Fruit fly (Drosophila melanogaster): ENCODE results near the gene CG5618.
A peak's percentile ranks its signal among the peaks of the same experiment; 100 is the strongest.

Gene CG5618

DNA sequence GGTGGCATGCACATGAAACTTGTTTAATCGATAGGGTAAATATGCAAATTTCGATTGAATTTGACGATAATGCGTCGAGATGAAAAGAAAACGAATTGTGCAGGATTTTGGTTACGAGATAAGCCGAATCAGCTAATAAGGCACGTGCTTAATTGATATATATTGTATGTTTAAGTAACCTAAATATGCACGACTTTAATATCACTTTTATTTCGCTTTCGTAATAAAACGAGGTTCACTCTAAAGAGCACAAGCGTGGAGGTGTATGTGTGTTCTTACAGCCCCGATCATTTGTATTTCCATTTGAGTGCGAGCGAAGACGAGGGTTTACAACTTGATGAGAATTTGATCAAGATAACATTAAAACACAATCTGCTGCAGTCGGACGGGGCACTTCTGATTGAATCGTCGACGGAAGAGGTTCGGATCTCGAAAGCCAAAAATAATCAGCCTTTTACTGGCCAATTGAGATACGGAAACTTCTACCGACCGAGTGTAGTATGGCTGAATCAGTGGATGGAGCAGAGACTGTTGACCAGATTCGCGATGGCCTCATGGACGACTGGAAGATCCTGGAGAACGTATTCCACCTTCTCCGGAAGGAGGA is 580 bp downstream of the CG5618 start:
- no peak for TF ChIP-seq CG17801 (GFP tag; optimal IDR thresholded peaks at IDR 0.05; ENCODE audit: partially characterized antibody)

- no peak for TF ChIP-seq CG17801 (GFP tag; optimal IDR thresholded peaks at IDR 0.05; ENCODE audit: partially characterized antibody)
Observed at dm6 chr3L:20354363-20354762, 1.1 kb downstream of the CG5618 start.

DNA sequence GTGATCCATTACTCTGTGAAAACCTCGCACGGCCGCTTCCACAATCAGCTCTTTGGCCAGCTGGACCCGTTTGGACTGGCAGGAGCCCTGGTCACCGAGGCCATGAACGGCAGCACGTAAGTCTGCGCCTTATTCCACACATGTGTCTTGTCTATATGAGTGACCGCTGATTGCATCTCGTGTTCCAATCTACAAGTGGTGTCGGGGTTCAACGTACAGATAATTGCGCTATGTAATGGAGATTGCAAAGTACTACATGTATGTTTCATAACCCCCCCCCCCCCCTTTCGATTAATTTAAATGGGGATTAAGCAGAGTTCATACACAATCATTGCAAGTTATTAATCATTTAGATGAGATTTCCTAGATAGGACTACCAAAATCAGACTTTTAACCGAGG is 1.6 kb downstream of the CG5618 start:
- no peak for TF ChIP-seq CG17801 (GFP tag; optimal IDR thresholded peaks at IDR 0.05; ENCODE audit: partially characterized antibody)

DNA sequence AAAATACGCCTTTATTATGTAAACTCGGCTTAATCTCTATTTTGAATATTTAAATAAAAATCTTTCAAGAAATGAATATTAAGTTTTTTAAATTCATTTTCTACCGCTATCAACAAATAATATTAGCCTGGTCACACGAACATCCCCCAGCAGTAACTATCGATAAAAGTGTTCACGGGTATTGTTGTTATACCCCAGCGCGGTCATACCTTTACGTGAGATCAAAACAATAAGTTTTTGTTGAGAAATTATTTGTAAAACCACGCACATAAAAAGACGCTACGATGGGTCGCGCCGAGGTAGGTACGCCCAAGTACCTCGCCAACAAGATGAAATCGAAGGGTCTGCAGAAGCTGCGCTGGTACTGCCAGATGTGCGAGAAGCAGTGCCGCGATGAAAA is 3.4 kb downstream of the CG5618 start, which contains the start of gene kin17:
kin17 (plus strand) TSS at position 195 of the 400 bp plus-strand sequence.
- no peak for TF ChIP-seq CG17801 (GFP tag; optimal IDR thresholded peaks at IDR 0.05; ENCODE audit: partially characterized antibody)

DNA sequence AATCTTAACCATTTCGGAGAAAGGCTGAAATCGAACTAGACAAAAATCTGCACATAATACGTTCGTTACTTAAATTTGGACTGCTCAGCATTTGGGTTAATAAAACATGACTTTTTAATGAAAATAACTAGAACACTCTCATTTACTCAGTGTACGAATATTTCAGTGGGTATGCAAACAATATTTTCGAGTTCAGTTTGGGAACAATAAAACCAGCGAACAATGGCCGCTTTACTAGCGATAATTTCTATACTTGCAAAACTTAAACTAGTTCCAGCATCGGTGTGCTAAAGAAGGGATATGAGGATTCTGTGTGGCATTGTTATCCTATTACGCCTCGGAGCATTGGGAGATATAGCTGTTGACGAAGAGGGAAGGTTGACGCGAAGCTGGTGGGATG is 5.0 kb downstream of the CG5618 start, which contains the start of gene CG5665:
CG5665 (plus strand) TSS at position 301 of the 400 bp plus-strand sequence.
- TF ChIP-seq CG17801 (GFP tag; optimal IDR thresholded peaks at IDR 0.05; ENCODE audit: partially characterized antibody) = no peak

DNA sequence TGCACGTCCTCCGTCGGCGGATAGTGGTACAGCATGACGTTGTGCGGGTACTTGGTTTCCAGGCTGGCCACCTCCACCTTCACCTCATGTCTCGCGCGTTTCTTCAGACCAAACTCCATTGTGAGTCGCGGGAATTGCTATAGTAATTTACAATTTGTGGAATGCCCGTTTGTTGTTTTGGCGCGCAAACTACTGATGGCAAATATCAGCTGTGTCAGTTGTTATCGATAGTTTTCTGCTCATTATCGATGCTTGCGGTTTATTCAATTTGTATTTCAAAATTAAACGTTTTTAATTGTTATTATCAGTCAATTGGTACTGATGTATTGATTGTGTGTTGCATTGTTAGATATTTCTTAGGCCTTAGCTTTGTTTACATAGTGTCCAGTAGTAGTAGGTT is 8.1 kb downstream of the CG5618 start, which contains the start of gene Prim2:
Prim2 (minus strand) TSS at position 197 of the 400 bp plus-strand sequence.
- no peak for TF ChIP-seq CG17801 (GFP tag; optimal IDR thresholded peaks at IDR 0.05; ENCODE audit: partially characterized antibody)

DNA sequence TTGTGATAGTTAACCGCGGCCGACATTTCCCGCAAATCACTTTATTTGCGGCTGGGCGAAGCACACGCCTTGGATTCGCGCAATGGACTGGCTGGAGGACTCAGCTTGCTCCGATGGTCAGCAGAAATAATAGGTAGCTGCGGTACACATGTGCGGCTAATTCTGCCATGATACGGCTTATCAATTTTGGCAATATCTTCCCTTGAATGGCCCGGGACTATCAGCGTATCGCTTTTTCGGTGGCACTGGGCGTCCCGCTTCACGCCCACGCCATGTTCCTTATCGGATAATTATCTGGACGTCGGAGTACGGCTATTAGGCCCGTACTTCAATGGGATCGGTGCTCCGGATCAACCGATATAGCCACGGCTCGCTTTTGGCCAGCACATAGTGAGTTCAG is 12.8 kb downstream of the CG5618 start:
- TF ChIP-seq CG17801 (GFP tag; optimal IDR thresholded peaks at IDR 0.05; ENCODE audit: partially characterized antibody) = no peak

DNA sequence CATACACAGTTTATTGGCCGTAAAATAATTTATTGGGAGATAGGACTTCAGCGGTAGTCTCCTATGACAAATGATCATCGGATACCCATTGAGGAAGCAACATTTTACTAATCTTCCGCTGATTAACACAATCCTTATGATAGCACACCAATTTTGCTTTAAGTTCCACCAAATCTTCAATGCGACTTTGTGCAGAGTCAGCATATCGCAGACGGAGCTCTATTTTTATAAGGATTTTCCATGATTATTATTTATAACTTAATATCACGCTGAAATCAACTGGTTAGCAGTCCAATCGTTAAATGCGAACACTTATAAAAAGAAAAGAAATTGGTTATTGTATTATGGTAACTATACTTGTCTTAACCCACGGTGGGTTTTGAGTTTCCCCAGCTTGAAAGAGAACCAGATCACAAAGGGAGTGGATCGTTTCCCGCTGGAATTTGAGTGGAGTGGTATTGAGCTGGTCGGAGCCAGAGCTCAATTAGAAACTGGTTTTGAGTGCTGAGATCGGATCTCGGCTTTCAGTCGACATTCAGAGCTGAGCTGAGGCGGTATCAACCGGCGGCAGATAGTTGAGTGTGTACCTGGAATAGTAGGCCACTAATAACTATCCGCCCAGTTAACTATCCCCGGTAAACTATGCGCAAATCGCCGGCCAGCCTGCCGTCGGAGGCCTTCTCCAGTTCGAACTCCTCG is 13.6 kb downstream of the CG5618 start, which contains the start of the genes Toll-9 and in:
Toll-9 (minus strand) TSS at position 51 of the 699 bp plus-strand sequence.
in (plus strand) TSS at position 525 of the 699 bp plus-strand sequence.
- no peak for TF ChIP-seq CG17801 (GFP tag; optimal IDR thresholded peaks at IDR 0.05; ENCODE audit: partially characterized antibody)

DNA sequence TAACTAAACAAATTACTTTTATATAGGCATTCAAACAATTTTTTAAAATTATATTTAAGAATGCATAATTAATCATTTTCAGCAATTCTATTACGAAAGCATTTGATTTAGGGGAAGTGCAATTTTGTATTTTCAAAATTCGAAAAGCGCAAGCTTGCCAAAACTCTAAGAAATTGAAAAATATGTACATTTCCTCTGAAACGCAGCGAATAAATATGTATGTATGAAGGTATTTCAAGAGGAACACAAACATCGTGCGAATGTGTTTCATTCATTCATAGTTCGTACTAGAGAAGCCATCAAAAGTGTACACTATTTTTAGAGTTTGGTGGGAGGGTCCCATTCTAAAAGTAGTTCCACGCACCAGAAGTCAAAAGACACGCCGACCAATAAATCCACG is 16.8 kb downstream of the CG5618 start, which contains the start of gene CG13247:
CG13247 (plus strand) TSS at position 301 of the 400 bp plus-strand sequence.
- TF ChIP-seq CG17801 (GFP tag; optimal IDR thresholded peaks at IDR 0.05; ENCODE audit: partially characterized antibody) = no peak

DNA sequence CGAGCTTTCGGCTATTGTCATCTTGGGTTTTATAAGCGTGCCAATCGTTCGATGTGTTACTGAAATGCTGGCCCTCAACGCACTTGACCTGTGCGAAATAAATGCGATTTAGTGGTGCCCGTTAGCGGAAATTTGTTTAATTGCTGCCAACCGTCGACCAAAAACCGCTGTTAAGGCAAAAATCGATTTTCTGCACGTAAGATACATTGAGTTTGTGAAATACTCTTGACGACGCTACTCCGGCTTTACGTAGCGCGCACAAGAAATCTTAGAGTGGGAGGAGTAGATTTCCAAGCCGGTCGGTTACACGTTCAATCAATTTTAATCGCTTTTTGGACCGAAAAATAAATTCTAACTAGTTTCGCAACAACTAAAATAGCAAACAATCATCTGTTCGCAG is 22.2 kb downstream of the CG5618 start:
- TF ChIP-seq CG17801 (GFP tag; optimal IDR thresholded peaks at IDR 0.05; ENCODE audit: partially characterized antibody) = no peak

DNA sequence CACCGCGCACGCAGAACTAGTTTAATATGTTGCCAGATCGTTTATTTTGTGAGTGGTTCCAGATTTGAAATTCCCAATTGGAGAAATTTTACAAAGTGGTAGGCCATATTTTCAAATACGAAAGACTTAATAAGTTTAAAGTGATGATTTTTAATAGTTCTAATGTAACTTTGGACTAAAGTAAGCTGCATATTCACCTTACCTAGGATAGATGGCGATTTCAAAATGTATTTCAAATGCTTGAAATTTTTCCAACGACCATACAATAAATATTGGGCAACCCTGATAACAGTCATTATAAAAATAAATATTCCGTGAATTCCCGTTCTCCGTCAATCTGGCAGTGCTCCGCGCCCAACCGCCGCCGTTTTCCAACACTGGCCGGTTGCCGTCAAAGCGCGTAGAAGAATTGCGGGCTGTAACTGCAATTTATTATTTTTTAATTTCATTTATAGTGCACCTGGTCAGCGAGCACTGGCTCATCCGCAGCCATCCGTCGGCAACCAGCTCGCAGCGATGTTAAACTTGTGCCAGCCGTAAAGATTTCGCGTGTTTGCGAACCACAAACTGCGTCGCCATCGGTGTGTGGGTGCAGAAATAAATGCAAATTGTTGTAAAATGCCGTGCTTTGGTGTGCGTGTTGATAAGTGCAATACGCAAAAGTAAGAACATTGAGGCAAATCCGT is 22.8 kb downstream of the CG5618 start, which contains the start of the genes Ide and RhoBTB:
Ide (minus strand) TSS at position 19 of the 686 bp plus-strand sequence.
RhoBTB (plus strand) TSS at position 365 of the 686 bp plus-strand sequence.
- peak; percentile 45 for TF ChIP-seq CG17801 (GFP tag; optimal IDR thresholded peaks at IDR 0.05; ENCODE audit: partially characterized antibody)

DNA sequence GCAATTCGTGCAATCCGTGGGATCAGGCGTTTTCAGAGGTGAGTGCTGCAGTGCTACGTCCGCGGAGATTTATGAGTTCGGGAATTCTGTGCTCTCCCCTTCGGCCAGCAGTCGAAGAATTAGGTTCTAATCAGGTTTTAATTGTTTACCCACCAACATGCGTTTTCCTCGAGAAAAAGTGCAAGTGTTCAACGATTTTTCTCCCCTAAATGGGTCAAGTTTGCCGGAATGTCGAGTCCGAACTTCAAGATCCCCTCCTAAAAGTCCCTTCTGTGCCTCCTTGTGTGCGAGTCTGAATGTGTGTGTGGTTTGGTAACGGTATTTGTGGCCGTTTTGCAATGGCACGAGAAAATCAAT is 23.3 kb downstream of the CG5618 start:
- TF ChIP-seq CG17801 (GFP tag; optimal IDR thresholded peaks at IDR 0.05; ENCODE audit: partially characterized antibody) = no peak

DNA sequence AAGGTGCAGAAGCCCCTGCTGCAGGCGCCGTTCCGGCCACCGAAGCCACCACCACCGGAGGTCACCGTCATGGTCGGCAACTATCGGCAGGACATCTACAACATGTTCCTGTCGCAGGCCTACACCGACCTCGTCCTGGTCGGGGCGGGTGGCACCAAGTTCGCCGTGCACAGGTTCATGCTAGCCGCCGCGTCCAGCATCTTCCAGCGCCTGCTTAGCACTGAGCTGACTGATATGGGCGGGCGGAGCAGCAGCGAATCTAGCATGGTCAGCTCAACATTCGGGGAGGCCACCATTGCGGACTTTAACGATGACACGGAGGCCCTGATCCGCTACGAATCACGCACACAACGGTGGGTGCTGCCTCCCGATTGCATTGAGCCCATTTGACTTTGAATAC is 26.2 kb downstream of the CG5618 start:
- no peak for TF ChIP-seq CG17801 (GFP tag; optimal IDR thresholded peaks at IDR 0.05; ENCODE audit: partially characterized antibody)

DNA sequence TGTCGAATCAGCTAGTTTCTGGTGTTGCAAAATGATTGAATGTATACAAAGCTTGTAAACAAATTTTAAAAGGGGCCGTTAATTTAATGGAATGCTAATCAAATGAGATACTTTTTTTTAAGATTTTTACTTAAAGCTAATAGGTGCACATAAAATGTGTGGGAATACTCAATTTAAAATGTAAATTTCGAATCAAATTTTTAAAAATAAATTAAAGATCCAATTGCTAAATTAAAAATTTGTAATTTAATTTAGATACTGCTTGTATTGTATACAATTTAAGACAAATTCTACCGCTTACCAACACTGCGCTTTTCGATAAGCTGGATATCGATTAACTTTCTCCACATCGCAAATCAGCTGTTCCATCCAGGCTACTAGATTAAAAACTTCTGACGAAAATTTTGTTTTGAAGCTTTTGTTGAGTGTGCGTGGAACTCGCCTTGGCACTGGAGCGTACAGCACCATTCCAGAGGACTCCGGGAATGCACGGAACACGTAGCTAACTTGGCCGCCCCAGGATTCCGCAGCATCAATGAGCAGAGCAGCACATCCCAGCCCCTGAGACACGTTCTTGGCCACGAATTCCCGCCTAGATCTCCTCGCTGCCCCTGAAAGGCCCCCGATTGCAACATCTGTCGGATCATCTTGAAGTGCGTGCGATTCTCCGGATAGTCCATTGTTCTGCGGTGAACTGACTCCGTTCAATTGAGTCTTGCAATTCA is 31.0 kb downstream of the CG5618 start, which contains the start of the genes CG5498 and fbl:
CG5498 (minus strand) TSS at position 24 of the 725 bp plus-strand sequence.
fbl (plus strand) TSS at position 344 of the 725 bp plus-strand sequence.
- peak; percentile 76 for TF ChIP-seq CG17801 (GFP tag; optimal IDR thresholded peaks at IDR 0.05; ENCODE audit: partially characterized antibody)

DNA sequence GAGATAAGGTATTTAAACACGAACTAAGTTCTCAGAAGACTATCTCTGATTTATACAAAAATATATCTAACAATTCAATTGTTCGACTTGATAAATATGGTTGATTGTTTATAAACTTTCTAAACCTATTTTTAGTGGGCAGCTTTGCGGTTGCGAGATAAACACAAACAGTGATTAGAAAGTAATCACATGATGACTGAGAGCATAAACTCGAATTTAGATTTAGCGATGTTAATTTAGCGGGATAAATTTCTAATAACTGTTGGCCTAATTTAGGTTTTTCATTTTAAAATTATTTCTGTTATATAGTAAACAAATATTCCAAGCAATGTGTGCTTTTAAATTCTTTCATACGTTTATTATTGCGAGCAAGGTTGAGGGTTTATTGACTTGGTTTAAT is 31.8 kb downstream of the CG5618 start:
- TF ChIP-seq CG17801 (GFP tag; optimal IDR thresholded peaks at IDR 0.05; ENCODE audit: partially characterized antibody) = no peak

Data from ovary, adult (tissue).